Worm (Caenorhabditis elegans): ENCODE data around the gene F59D12.2.

F59D12.2 gene

ce11 chrX:15629615-15630014 lies 45.9 kb downstream of the F59D12.2 start:
- TF ChIP-seq unc-62 (GFP tag; optimal IDR thresholded peaks at IDR 0.05), result no peak

- no peak for TF ChIP-seq unc-62 (GFP tag; optimal IDR thresholded peaks at IDR 0.05)
Observed at ce11 chrX:15628945-15629344, 46.6 kb downstream of the F59D12.2 start.

ce11 chrX:15627814-15628213 lies 47.7 kb downstream of the F59D12.2 start:
- TF ChIP-seq unc-62 (GFP tag; optimal IDR thresholded peaks at IDR 0.05), result no peak

ce11 chrX:15626119-15626850 lies 49.2 kb downstream of the F59D12.2 start:
- no peak for TF ChIP-seq unc-62 (GFP tag; optimal IDR thresholded peaks at IDR 0.05)

Measured in whole organism, dauer.